Fruit fly (Drosophila melanogaster): ENCODE measurements around the gene CG14892.

CG14892 gene

dm6 chr3R:16600735-16601134 is 6.5 kb downstream of the CG14892 start:
- TF ChIP-seq CG4496 (GFP tag; IDR thresholded peaks at IDR 0.05) (no peak), CG9948 (tag; optimal IDR thresholded peaks at IDR 0.05) (no peak), fd96Ca (GFP tag; IDR thresholded peaks at IDR 0.05) (no peak), CG8301 (tag; optimal IDR thresholded peaks at IDR 0.05) (no peak), CG12605 (GFP tag; IDR thresholded peaks at IDR 0.05) (no peak), CG13204 (GFP tag; optimal IDR thresholded peaks at IDR 0.05) (no peak), Ets98B (GFP tag; IDR thresholded peaks at IDR 0.05) (no peak), rn (GFP tag; IDR thresholded peaks at IDR 0.05) (no peak), CG8159 (tag; optimal IDR thresholded peaks at IDR 0.05) (no peak), Pif1A (GFP tag; optimal IDR thresholded peaks at IDR 0.05) (no peak), Pif1B (GFP tag; optimal IDR thresholded peaks at IDR 0.05) (no peak), CG17806 (tag; optimal IDR thresholded peaks at IDR 0.05) (no peak), CG10348 (GFP tag; IDR thresholded peaks at IDR 0.05) (no peak), CG14655 (GFP tag; optimal IDR thresholded peaks at IDR 0.05) (no peak), EcR (GFP tag; optimal IDR thresholded peaks at IDR 0.05) (no peak), CG34367 (tag; optimal IDR thresholded peaks at IDR 0.05) (no peak), Snoo (tag; optimal IDR thresholded peaks at IDR 0.05) (no peak), CG15710 (tag; optimal IDR thresholded peaks at IDR 0.05) (no peak), D1 (tag; optimal IDR thresholded peaks at IDR 0.05) (no peak)

dm6 chr3R:16604715-16605114 is 10.5 kb downstream of the CG14892 start, which contains the start of gene CG10345:
Gene CG10345 (minus strand): TSS chr3R:16604861.
- TF ChIP-seq CG9948 (tag; optimal IDR thresholded peaks at IDR 0.05) (no peak), fd96Ca (GFP tag; IDR thresholded peaks at IDR 0.05) (no peak), CG32121 (GFP tag; IDR thresholded peaks at IDR 0.05) (no peak), CG10348 (GFP tag; IDR thresholded peaks at IDR 0.05) (no peak), CG15710 (tag; optimal IDR thresholded peaks at IDR 0.05) (no peak)

- TF ChIP-seq CG13204 (GFP tag; optimal IDR thresholded peaks at IDR 0.05) (no peak), CG15710 (tag; optimal IDR thresholded peaks at IDR 0.05) (no peak), CG10348 (GFP tag; IDR thresholded peaks at IDR 0.05) (no peak), D1 (tag; optimal IDR thresholded peaks at IDR 0.05) (no peak), CG8301 (tag; optimal IDR thresholded peaks at IDR 0.05) (no peak), CG34367 (tag; optimal IDR thresholded peaks at IDR 0.05) (no peak), EcR (GFP tag; optimal IDR thresholded peaks at IDR 0.05) (no peak), gl (tag; optimal IDR thresholded peaks at IDR 0.05) (no peak), CG14655 (GFP tag; optimal IDR thresholded peaks at IDR 0.05) (no peak), CG8159 (tag; optimal IDR thresholded peaks at IDR 0.05) (no peak), CG4496 (GFP tag; IDR thresholded peaks at IDR 0.05) (no peak), CG32121 (GFP tag; IDR thresholded peaks at IDR 0.05) (no peak), fd96Ca (GFP tag; IDR thresholded peaks at IDR 0.05) (no peak)
Measured at dm6 chr3R:16605929-16606328, 11.7 kb downstream of the CG14892 start.

- TF ChIP-seq CG32121 (GFP tag; IDR thresholded peaks at IDR 0.05) (no peak), CG8301 (tag; optimal IDR thresholded peaks at IDR 0.05) (no peak), gl (tag; optimal IDR thresholded peaks at IDR 0.05) (no peak), rn (GFP tag; IDR thresholded peaks at IDR 0.05) (no peak), CG14655 (GFP tag; optimal IDR thresholded peaks at IDR 0.05) (no peak), D1 (tag; optimal IDR thresholded peaks at IDR 0.05) (no peak), Pif1A (GFP tag; optimal IDR thresholded peaks at IDR 0.05) (no peak), CG12605 (GFP tag; IDR thresholded peaks at IDR 0.05) (no peak), CG17806 (tag; optimal IDR thresholded peaks at IDR 0.05) (no peak), fd96Ca (GFP tag; IDR thresholded peaks at IDR 0.05) (no peak), Ets98B (GFP tag; IDR thresholded peaks at IDR 0.05) (no peak), CG4496 (GFP tag; IDR thresholded peaks at IDR 0.05) (no peak), CG13204 (GFP tag; optimal IDR thresholded peaks at IDR 0.05) (no peak), EcR (GFP tag; optimal IDR thresholded peaks at IDR 0.05) (no peak), CG8159 (tag; optimal IDR thresholded peaks at IDR 0.05) (no peak), Pif1B (GFP tag; optimal IDR thresholded peaks at IDR 0.05) (no peak), Snoo (tag; optimal IDR thresholded peaks at IDR 0.05) (no peak)
Measured at dm6 chr3R:16608920-16609319, 14.7 kb downstream of the CG14892 start, which contains the start of gene NPF. Gene NPF (plus strand): TSS chr3R:16609220.

dm6 chr3R:16611240-16611639 is 17.0 kb downstream of the CG14892 start:
- TF ChIP-seq fd96Ca (GFP tag; IDR thresholded peaks at IDR 0.05) = no peak
- TF ChIP-seq CG34367 (tag; optimal IDR thresholded peaks at IDR 0.05) = no peak
- no peak for TF ChIP-seq Snoo (tag; optimal IDR thresholded peaks at IDR 0.05)
- no peak for TF ChIP-seq CG14655 (GFP tag; optimal IDR thresholded peaks at IDR 0.05)
- no peak for TF ChIP-seq Pif1A (GFP tag; optimal IDR thresholded peaks at IDR 0.05)
- TF ChIP-seq Ets98B (GFP tag; IDR thresholded peaks at IDR 0.05) = no peak
- TF ChIP-seq D1 (tag; optimal IDR thresholded peaks at IDR 0.05) = no peak
- TF ChIP-seq CG13204 (GFP tag; optimal IDR thresholded peaks at IDR 0.05) = no peak
- no peak for TF ChIP-seq CG8301 (tag; optimal IDR thresholded peaks at IDR 0.05)
- no peak for TF ChIP-seq CG4496 (GFP tag; IDR thresholded peaks at IDR 0.05)

dm6 chr3R:16613300-16613699 is 19.1 kb downstream of the CG14892 start, which contains the start of gene CG12783:
Gene CG12783 (minus strand): TSS chr3R:16613400.
- TF ChIP-seq rn (GFP tag; IDR thresholded peaks at IDR 0.05) (no peak), CG17806 (tag; optimal IDR thresholded peaks at IDR 0.05) (no peak), Snoo (tag; optimal IDR thresholded peaks at IDR 0.05) (no peak), CG10348 (GFP tag; IDR thresholded peaks at IDR 0.05) (no peak), fd96Ca (GFP tag; IDR thresholded peaks at IDR 0.05) (no peak), CG15710 (tag; optimal IDR thresholded peaks at IDR 0.05) (no peak), Pif1B (GFP tag; optimal IDR thresholded peaks at IDR 0.05) (no peak), EcR (GFP tag; optimal IDR thresholded peaks at IDR 0.05) (no peak), CG4496 (GFP tag; IDR thresholded peaks at IDR 0.05) (no peak), CG14655 (GFP tag; optimal IDR thresholded peaks at IDR 0.05) (no peak), D1 (tag; optimal IDR thresholded peaks at IDR 0.05) (no peak), CG8159 (tag; optimal IDR thresholded peaks at IDR 0.05) (no peak), CG12605 (GFP tag; IDR thresholded peaks at IDR 0.05) (no peak)
